Worm (Caenorhabditis elegans) whole organism, mixed stage, embryonic: ENCODE results near the gene C27A7.5.

Source experiments
- blmp-1 ChIP-seq: fragments of 150-350 bp; optimal IDR thresholded peaks from 2 replicates; lab custom pipeline; 2014; ENCODE audit warnings: missing biosample characterization, missing genetic modification characterization
- ceh-83 ChIP-seq: fragments of 200-800 bp; sonication (Bioruptor generic); optimal IDR thresholded peaks from 2 replicates; lab custom pipeline; 2018; ENCODE audit warnings: mild to moderate bottlenecking, missing genetic modification characterization, missing compliant biosample characterization
- ces-1 ChIP-seq: fragments of 150-350 bp; optimal IDR thresholded peaks from 2 replicates; lab custom pipeline; 2014; ENCODE audit warnings: missing biosample characterization, missing genetic modification reagents, missing genetic modification characterization
- cnd-1 ChIP-seq: fragments of 200-800 bp; sonication (Bioruptor generic); optimal IDR thresholded peaks from 2 replicates; lab custom pipeline; 2018; ENCODE audit warnings: mild to moderate bottlenecking, missing genetic modification characterization, missing compliant biosample characterization
- elt-3 ChIP-seq: fragments of 150-350 bp; optimal IDR thresholded peaks from 2 replicates; lab custom pipeline; 2014; ENCODE audit warnings: missing biosample characterization, missing genetic modification characterization
- lin-13 ChIP-seq: fragments of 150-350 bp; optimal IDR thresholded peaks from 2 replicates; lab custom pipeline; 2014; ENCODE audit warnings: missing biosample characterization, missing genetic modification characterization
- lin-32 ChIP-seq: fragments of 200-800 bp; sonication (Bioruptor generic); optimal IDR thresholded peaks from 2 replicates; lab custom pipeline; 2018; ENCODE audit warnings: mild to moderate bottlenecking, missing genetic modification characterization, missing compliant biosample characterization
- lsy-2 ChIP-seq: fragments of 150-350 bp; optimal IDR thresholded peaks from 2 replicates; lab custom pipeline; 2014; ENCODE audit warnings: missing biosample characterization, missing genetic modification characterization
- mep-1 ChIP-seq: fragments of 150-350 bp; optimal IDR thresholded peaks from 2 replicates; lab custom pipeline; 2017; ENCODE audit warnings: missing biosample characterization, missing genetic modification reagents, missing genetic modification characterization, inconsistent platforms
- nhr-237 ChIP-seq: fragments of 150-350 bp; optimal IDR thresholded peaks from 2 replicates; lab custom pipeline; 2014; ENCODE audit warnings: missing biosample characterization, missing genetic modification characterization
- pha-4 ChIP-seq: fragments of 150-350 bp; optimal IDR thresholded peaks from 2 replicates; lab custom pipeline; 2018; ENCODE audit warnings: missing biosample characterization, missing genetic modification reagents, missing genetic modification characterization
- unc-62 ChIP-seq: fragments of 150-350 bp; optimal IDR thresholded peaks from 2 replicates; lab custom pipeline; 2014; ENCODE audit warnings: missing biosample characterization, missing genetic modification reagents, missing genetic modification characterization
- ztf-11 ChIP-seq: fragments of 150-350 bp; optimal IDR thresholded peaks from 2 replicates; lab custom pipeline; 2014; ENCODE audit warnings: missing biosample characterization, missing genetic modification characterization

- TF ChIP-seq nhr-237 (tag; lab: Kevin White, UChicago) (no peak), cnd-1 (no peak), ceh-83 (no peak), pha-4 (tag; lab: Kevin White, UChicago) (no peak), ztf-11 (no peak), elt-3 (tag; lab: Kevin White, UChicago) (no peak), ces-1 (GFP tag; lab: Kevin White, UChicago) (no peak), mep-1 (tag; lab: Kevin White, UChicago) (no peak), lin-13 (tag; lab: Kevin White, UChicago) (no peak), unc-62 (no peak), lin-32 (no peak), lsy-2 (tag; lab: Kevin White, UChicago) (no peak), blmp-1 (tag; lab: Kevin White, UChicago) (no peak)
Measured at ce11 chrV:12111452-12111851, 50.7 kb downstream of the C27A7.5 start, which contains the start of gene lhpp-1.
